Worm (Caenorhabditis elegans) whole organism, late embryonic: Measurements from ENCODE around the gene dsl-3.

Source experiments
- F13H6.1 ChIP-seq: sonication (generic microtip); optimal IDR thresholded peaks from 2 replicates; lab custom pipeline; 2016; ENCODE audit warnings: missing genetic modification characterization, missing compliant biosample characterization
- Y22D7AL.16 ChIP-seq: sonication (generic microtip); optimal IDR thresholded peaks from 2 replicates; lab custom pipeline; 2016; ENCODE audit warnings: missing genetic modification characterization, missing compliant biosample characterization
- ceh-18 ChIP-seq: sonication (generic microtip); optimal IDR thresholded peaks from 2 replicates; lab custom pipeline; 2016; ENCODE audit warnings: missing genetic modification characterization, missing compliant biosample characterization
- ceh-30 ChIP-seq: fragments of 150-350 bp; optimal IDR thresholded peaks from 2 replicates; lab custom pipeline; 2014; ENCODE audit warnings: missing biosample characterization, missing genetic modification characterization
- ceh-9 ChIP-seq: sonication (generic microtip); optimal IDR thresholded peaks from 2 replicates; lab custom pipeline; 2016; ENCODE audit warnings: mild to moderate bottlenecking, missing genetic modification characterization, inconsistent platforms, missing compliant biosample characterization
- dve-1 ChIP-seq: sonication (generic microtip); optimal IDR thresholded peaks from 2 replicates; lab custom pipeline; 2017; ENCODE audit warnings: antibody characterized with exemption, mild to moderate bottlenecking, missing genetic modification characterization, missing compliant biosample characterization
- fax-1 ChIP-seq: sonication (generic microtip); optimal IDR thresholded peaks from 2 replicates; lab custom pipeline; 2016; ENCODE audit warnings: missing genotype, missing genetic modification characterization, missing compliant biosample characterization
- hlh-30 ChIP-seq: sonication (generic microtip); optimal IDR thresholded peaks from 2 replicates; lab custom pipeline; 2017; ENCODE audit warnings: antibody characterized with exemption, missing genetic modification characterization, missing compliant biosample characterization; ENCODE audit not compliant: insufficient read depth
- nfya-1 ChIP-seq: sonication (generic microtip); optimal IDR thresholded peaks from 2 replicates; lab custom pipeline; 2017; ENCODE audit warnings: missing genetic modification characterization, mild to moderate bottlenecking, missing compliant biosample characterization, antibody characterized with exemption, moderate library complexity
- odd-2 ChIP-seq: sonication (generic microtip); optimal IDR thresholded peaks from 2 replicates; lab custom pipeline; 2017; ENCODE audit warnings: antibody characterized with exemption, mild to moderate bottlenecking, missing genetic modification characterization, missing compliant biosample characterization
- pha-4 ChIP-seq: fragments of 150-350 bp; optimal IDR thresholded peaks from 2 replicates; lab custom pipeline; 2018; ENCODE audit warnings: missing biosample characterization, missing genetic modification reagents, missing genetic modification characterization
- tbx-2 ChIP-seq: sonication (generic microtip); optimal IDR thresholded peaks from 2 replicates; lab custom pipeline; 2016; ENCODE audit warnings: missing genetic modification characterization, missing compliant biosample characterization
- tbx-7 ChIP-seq: sonication (generic microtip); optimal IDR thresholded peaks from 2 replicates; lab custom pipeline; 2016; ENCODE audit warnings: missing genotype, missing genetic modification characterization, missing compliant biosample characterization

DNA sequence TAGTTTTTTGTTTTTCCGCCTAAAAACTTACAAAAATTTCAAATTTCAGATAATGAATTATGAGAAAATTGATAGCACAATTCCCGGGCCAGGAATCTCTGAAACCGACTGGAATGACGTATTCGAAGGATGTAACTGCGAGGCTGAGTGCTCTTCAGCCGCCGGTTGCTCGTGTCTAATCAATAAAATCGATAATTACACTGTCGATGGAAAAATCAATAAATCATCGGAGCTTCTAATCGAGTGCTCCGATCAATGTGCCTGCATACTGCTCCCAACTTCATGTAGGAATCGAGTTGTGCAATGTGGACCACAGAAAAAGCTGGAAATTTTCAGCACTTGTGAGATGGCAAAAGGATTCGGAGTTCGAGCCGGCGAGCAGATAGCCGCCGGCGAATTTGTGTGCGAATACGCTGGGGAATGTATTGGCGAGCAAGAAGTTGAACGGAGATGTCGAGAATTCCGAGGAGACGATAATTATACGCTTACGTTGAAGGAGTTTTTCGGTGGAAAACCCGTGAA lies 7.1 kb upstream of the dsl-3 start:
- TF ChIP-seq ceh-9 (tag; lab: Kevin White, UChicago) = no peak
- TF ChIP-seq hlh-30 (tag; lab: Kevin White, UChicago) = no peak
- no peak for TF ChIP-seq tbx-7
- no peak for TF ChIP-seq dve-1
- no peak for TF ChIP-seq fax-1 (tag; lab: Kevin White, UChicago)
- TF ChIP-seq tbx-2 (tag; lab: Kevin White, UChicago) = no peak
- no peak for TF ChIP-seq pha-4 (tag; lab: Kevin White, UChicago)
- TF ChIP-seq Y22D7AL.16 = no peak
- no peak for TF ChIP-seq ceh-18 (tag; lab: Kevin White, UChicago)
- TF ChIP-seq F13H6.1 (tag; lab: Kevin White, UChicago) = no peak
- TF ChIP-seq ceh-30 (tag; lab: Kevin White, UChicago) = no peak
- no peak for TF ChIP-seq nfya-1 (tag; lab: Kevin White, UChicago)
- TF ChIP-seq odd-2 = no peak
